Worm (Caenorhabditis elegans) whole organism, L4 larva: ENCODE data around the gene trpp-5.

Experiments used
- D1046.2 ChIP-seq: fragments of 200-800 bp; sonication (Bioruptor generic); IDR thresholded peaks from 2 replicates; pipeline ENCODE4 v1.3.6; 2022; ENCODE audit warnings: missing genetic modification characterization, missing compliant biosample characterization
- F44E2.7 ChIP-seq: fragments of 200-800 bp; sonication (Bioruptor generic); IDR thresholded peaks from 2 replicates; pipeline ENCODE4 v2.1.2; 2022; ENCODE audit warnings: missing genetic modification characterization, missing compliant biosample characterization
- T20F7.1 ChIP-seq: fragments of 200-800 bp; sonication (Bioruptor generic); optimal IDR thresholded peaks from 2 replicates; lab custom pipeline; 2018; ENCODE audit warnings: mild to moderate bottlenecking, missing genetic modification characterization, missing compliant biosample characterization
- T26A8.4 ChIP-seq: fragments of 200-800 bp; sonication (Bioruptor generic); IDR thresholded peaks from 2 replicates; pipeline ENCODE4 v1.3.6; 2022; ENCODE audit warnings: missing genetic modification characterization, missing compliant biosample characterization
- Y105C5A.15 ChIP-seq: fragments of 200-800 bp; sonication (Bioruptor generic); IDR thresholded peaks from 2 replicates; pipeline ENCODE4 v1.3.6; 2022; ENCODE audit warnings: missing genetic modification characterization, missing compliant biosample characterization
- Y5F2A.4 ChIP-seq: fragments of 200-800 bp; sonication (Bioruptor generic); optimal IDR thresholded peaks from 2 replicates; lab custom pipeline; 2018; ENCODE audit warnings: mild to moderate bottlenecking, missing genetic modification characterization, missing compliant biosample characterization
- ama-1 ChIP-seq: fragments of 150-350 bp; optimal IDR thresholded peaks from 2 replicates; lab custom pipeline; 2014; ENCODE audit warnings: inconsistent platforms, mixed read lengths
- attf-4 ChIP-seq: sonication (generic microtip); optimal IDR thresholded peaks from 3 replicates; lab custom pipeline; 2017; ENCODE audit warnings: missing biosample characterization, missing genetic modification characterization
- ceh-44 ChIP-seq: fragments of 200-800 bp; sonication (Bioruptor generic); IDR thresholded peaks from 2 replicates; pipeline ENCODE4 v1.3.6; 2022; ENCODE audit warnings: missing genetic modification reagents, missing genetic modification characterization, missing compliant biosample characterization
- ceh-62 ChIP-seq: sonication (generic microtip); optimal IDR thresholded peaks from 2 replicates; lab custom pipeline; 2017; ENCODE audit warnings: missing biosample characterization, missing genetic modification characterization
- ces-1 ChIP-seq: fragments of 150-350 bp; sonication (generic microtip); optimal IDR thresholded peaks from 4 replicates; lab custom pipeline; 2014; ENCODE audit warnings: missing biosample characterization, missing genetic modification reagents, missing genetic modification characterization
- daf-16 ChIP-seq, 3 experiments: sonication (generic microtip); optimal IDR thresholded peaks; 2 replicates each; lab custom pipeline; 2016 to 2017; ENCODE audit warnings: missing genetic modification characterization in 3 of 3, missing genetic modification reagents in 3 of 3, mild to moderate bottlenecking in 2 of 3, missing compliant biosample characterization in 2 of 3, missing biosample characterization in 1 of 3, moderate library complexity in 1 of 3
- daf-19 ChIP-seq: fragments of 200-800 bp; sonication (Bioruptor generic); conservative IDR thresholded peaks from 2 replicates; pipeline ENCODE4 v1.3.6; 2022; ENCODE audit warnings: missing genetic modification characterization, missing compliant biosample characterization
- daf-8 ChIP-seq: fragments of 200-800 bp; sonication (Bioruptor generic); IDR thresholded peaks from 2 replicates; pipeline ENCODE4 v1.3.6; 2022; ENCODE audit warnings: missing genetic modification characterization, missing compliant biosample characterization
- dmd-8 ChIP-seq: fragments of 200-800 bp; sonication (Bioruptor generic); IDR thresholded peaks from 2 replicates; pipeline ENCODE4 v1.3.6; 2022; ENCODE audit warnings: missing genetic modification characterization, missing compliant biosample characterization
- dpl-1 ChIP-seq: fragments of 150-350 bp; optimal IDR thresholded peaks from 2 replicates; lab custom pipeline; 2014; ENCODE audit warnings: missing biosample characterization, missing genetic modification reagents, missing genetic modification characterization
- duxl-1 ChIP-seq: sonication (generic microtip); optimal IDR thresholded peaks from 2 replicates; lab custom pipeline; 2016; ENCODE audit warnings: mild to moderate bottlenecking, missing genetic modification characterization, moderate library complexity, missing compliant biosample characterization; ENCODE audit not compliant: poor library complexity
- dve-1 ChIP-seq: sonication (generic microtip); optimal IDR thresholded peaks from 2 replicates; lab custom pipeline; 2017; ENCODE audit warnings: antibody characterized with exemption, mild to moderate bottlenecking, missing genetic modification characterization, missing compliant biosample characterization; ENCODE audit not compliant: insufficient read depth
- egl-27 ChIP-seq: sonication (generic microtip); optimal IDR thresholded peaks from 3 replicates; lab custom pipeline; 2017; ENCODE audit warnings: missing biosample characterization, missing genetic modification reagents, missing genetic modification characterization
- egl-43 ChIP-seq: fragments of 200-800 bp; sonication (Bioruptor generic); IDR thresholded peaks from 2 replicates; pipeline ENCODE4 v1.3.6; 2022; ENCODE audit warnings: missing genetic modification reagents, missing genetic modification characterization, missing compliant biosample characterization
- gei-8 ChIP-seq: fragments of 200-800 bp; sonication (Bioruptor generic); optimal IDR thresholded peaks from 2 replicates; lab custom pipeline; 2018; ENCODE audit warnings: mild to moderate bottlenecking, missing genetic modification characterization, missing compliant biosample characterization
- hif-1 ChIP-seq, 2 experiments: sonication (generic microtip); optimal IDR thresholded peaks; 2 replicates each; lab custom pipeline; 2016 to 2017; ENCODE audit warnings: missing compliant biosample characterization in 2 of 2, missing genetic modification characterization in 2 of 2, missing genetic modification reagents in 2 of 2, missing genotype in 2 of 2, mild to moderate bottlenecking in 1 of 2
- hlh-11 ChIP-seq: fragments of 200-800 bp; sonication (Bioruptor generic); optimal IDR thresholded peaks from 2 replicates; lab custom pipeline; 2018; ENCODE audit warnings: mild to moderate bottlenecking, missing genetic modification characterization, missing compliant biosample characterization
- hlh-30 ChIP-seq: sonication (generic microtip); optimal IDR thresholded peaks from 2 replicates; lab custom pipeline; 2017; ENCODE audit warnings: antibody characterized with exemption, mild to moderate bottlenecking, missing genetic modification characterization, missing compliant biosample characterization; ENCODE audit not compliant: insufficient read depth
- hmg-1.1 ChIP-seq: fragments of 200-800 bp; sonication (Bioruptor generic); IDR thresholded peaks from 2 replicates; pipeline ENCODE4 v1.3.6; 2022; ENCODE audit warnings: missing genetic modification reagents, missing genetic modification characterization, missing compliant biosample characterization
- jun-1 ChIP-seq: fragments of 150-350 bp; optimal IDR thresholded peaks from 2 replicates; lab custom pipeline; 2014; ENCODE audit warnings: missing biosample characterization, missing genetic modification reagents, missing genetic modification characterization
- lin-1 ChIP-seq: fragments of 200-800 bp; sonication (Bioruptor generic); IDR thresholded peaks from 2 replicates; pipeline ENCODE4 v1.3.6; 2022; ENCODE audit warnings: missing genetic modification reagents, missing genetic modification characterization, missing compliant biosample characterization
- lin-13 ChIP-seq: fragments of 150-350 bp; optimal IDR thresholded peaks from 2 replicates; lab custom pipeline; 2014; ENCODE audit warnings: missing biosample characterization, missing genetic modification reagents, missing genetic modification characterization
- lin-29 ChIP-seq: fragments of 200-800 bp; sonication (Bioruptor generic); IDR thresholded peaks from 2 replicates; pipeline ENCODE4 v1.3.6; 2022; ENCODE audit warnings: missing genetic modification reagents, missing genetic modification characterization, missing compliant biosample characterization
- lin-39 ChIP-seq: fragments of 150-350 bp; optimal IDR thresholded peaks from 2 replicates; lab custom pipeline; 2014; ENCODE audit warnings: missing biosample characterization, missing genetic modification reagents, missing genetic modification characterization
- lsy-2 ChIP-seq, 2 experiments: fragments of 150-350 bp in 1 of 2; sonication (generic microtip) in 1 of 2; optimal IDR thresholded peaks; 2 replicates each; lab custom pipeline; 2014 to 2017; ENCODE audit warnings: missing biosample characterization in 2 of 2, missing genetic modification characterization in 2 of 2
- mep-1 ChIP-seq: fragments of 150-350 bp; sonication (generic microtip); optimal IDR thresholded peaks from 3 replicates; lab custom pipeline; 2014; ENCODE audit warnings: missing biosample characterization, missing genetic modification characterization
- mes-2 ChIP-seq: sonication (generic microtip); optimal IDR thresholded peaks from 2 replicates; lab custom pipeline; 2016; ENCODE audit warnings: missing genotype, mild to moderate bottlenecking, missing genetic modification characterization, missing compliant biosample characterization; ENCODE audit not compliant: poor library complexity, severe bottlenecking
- mxl-3 ChIP-seq: fragments of 200-800 bp; sonication (Bioruptor generic); optimal IDR thresholded peaks from 2 replicates; lab custom pipeline; 2018; ENCODE audit warnings: mild to moderate bottlenecking, missing genetic modification characterization, missing compliant biosample characterization
- nhr-25 ChIP-seq: sonication (generic microtip); optimal IDR thresholded peaks from 2 replicates; lab custom pipeline; 2017; ENCODE audit warnings: missing genetic modification characterization, mild to moderate bottlenecking, missing compliant biosample characterization, antibody characterized with exemption, moderate library complexity, borderline replicate concordance; ENCODE audit not compliant: insufficient read depth
- nhr-28 ChIP-seq: fragments of 150-350 bp; optimal IDR thresholded peaks from 2 replicates; lab custom pipeline; 2014; ENCODE audit warnings: missing biosample characterization, missing genetic modification characterization
- nhr-41 ChIP-seq: fragments of 200-800 bp; sonication (Bioruptor generic); IDR thresholded peaks from 2 replicates; pipeline ENCODE4 v1.3.6; 2022; ENCODE audit warnings: missing genetic modification reagents, missing genetic modification characterization, missing compliant biosample characterization
- nhr-42 ChIP-seq: fragments of 200-800 bp; sonication (Bioruptor generic); IDR thresholded peaks from 2 replicates; pipeline ENCODE4 v1.3.6; 2022; ENCODE audit warnings: missing genetic modification characterization, missing compliant biosample characterization
- nhr-48 ChIP-seq: sonication (generic microtip); optimal IDR thresholded peaks from 2 replicates; lab custom pipeline; 2016; ENCODE audit warnings: mild to moderate bottlenecking, missing genetic modification characterization, missing compliant biosample characterization
- nhr-6 ChIP-seq: fragments of 150-350 bp; optimal IDR thresholded peaks from 2 replicates; lab custom pipeline; 2014; ENCODE audit warnings: missing biosample characterization, missing genetic modification characterization
- nhr-77 ChIP-seq: fragments of 150-350 bp; optimal IDR thresholded peaks from 2 replicates; lab custom pipeline; 2014; ENCODE audit warnings: missing biosample characterization, missing genetic modification characterization
- pqm-1 ChIP-seq: sonication (generic microtip); optimal IDR thresholded peaks from 2 replicates; lab custom pipeline; 2017; ENCODE audit warnings: missing biosample characterization, missing genetic modification characterization
- sdz-12 ChIP-seq: fragments of 200-800 bp; sonication (Bioruptor generic); optimal IDR thresholded peaks from 2 replicates; lab custom pipeline; 2018; ENCODE audit warnings: mild to moderate bottlenecking, missing genetic modification characterization, missing compliant biosample characterization
- set-16 ChIP-seq: fragments of 200-800 bp; sonication (Bioruptor generic); IDR thresholded peaks from 2 replicates; pipeline ENCODE4 v1.3.6; 2022; ENCODE audit warnings: missing genetic modification reagents, missing genetic modification characterization, missing compliant biosample characterization
- skn-1 ChIP-seq: fragments of 150-350 bp; optimal IDR thresholded peaks from 2 replicates; lab custom pipeline; 2014; ENCODE audit warnings: missing biosample characterization, missing genetic modification characterization
- snpc-1.2 ChIP-seq: fragments of 200-800 bp; sonication (Bioruptor generic); IDR thresholded peaks from 2 replicates; pipeline ENCODE4 v1.3.6; 2022; ENCODE audit warnings: missing genetic modification reagents, missing genetic modification characterization, missing compliant biosample characterization
- snpc-4 ChIP-seq: fragments of 150-350 bp; optimal IDR thresholded peaks from 2 replicates; lab custom pipeline; 2014; ENCODE audit warnings: missing biosample characterization, missing genetic modification characterization
- spr-1 ChIP-seq: sonication (generic microtip); optimal IDR thresholded peaks from 2 replicates; lab custom pipeline; 2016; ENCODE audit warnings: mild to moderate bottlenecking, missing genetic modification characterization, missing compliant biosample characterization
- unc-130 ChIP-seq: sonication (generic microtip); optimal IDR thresholded peaks from 2 replicates; lab custom pipeline; 2016; ENCODE audit warnings: missing genetic modification reagents, missing genetic modification characterization, missing compliant biosample characterization
- unc-62 ChIP-seq, 3 experiments: fragments of 150-350 bp in 1 of 3; sonication (generic microtip); optimal IDR thresholded peaks in 2 of 3; peaks in 1 of 3; 1 replicate in 1 of 3; 2 replicates in 2 of 3; lab custom pipeline; 2014 to 2017; ENCODE audit warnings: missing biosample characterization in 3 of 3, missing genetic modification characterization in 3 of 3, missing genetic modification reagents in 3 of 3, missing genotype in 1 of 3
- ztf-11 ChIP-seq: fragments of 150-350 bp; optimal IDR thresholded peaks from 2 replicates; lab custom pipeline; 2014; ENCODE audit warnings: missing biosample characterization, missing genetic modification characterization

The trpp-5 gene

ce11 chrII:12185710-12186109 is 16.5 kb downstream of the trpp-5 start, which contains the start of gene Y57A10A.14 (continued):
- TF ChIP-seq egl-43 (GFP tag; lab: Robert Waterston, UW) (no peak), ama-1 (no peak), daf-19 (GFP tag; lab: Robert Waterston, UW) (no peak), ces-1 (GFP tag; lab: Kevin White, UChicago) (no peak), dve-1 (tag; lab: Kevin White, UChicago) (peak; percentile 82), Y105C5A.15 (GFP tag; lab: Robert Waterston, UW) (no peak), nhr-6 (peak; percentile 51), ceh-44 (GFP tag; lab: Robert Waterston, UW) (no peak), snpc-4 (no peak), duxl-1 (tag; lab: Kevin White, UChicago) (no peak), attf-4 (tag; lab: Kevin White, UChicago) (no peak), lsy-2 (tag; optimal IDR thresholded peaks at IDR 0.05; lab: Kevin White, UChicago) (peak in 1 of 2 experiments; percentile 33), gei-8 (no peak), Y5F2A.4 (GFP tag; lab: Kevin White, UChicago) (no peak), daf-8 (GFP tag; lab: Robert Waterston, UW) (no peak), F44E2.7 (GFP tag; lab: Robert Waterston, UW) (no peak), lin-13 (GFP tag; lab: Kevin White, UChicago) (no peak), mep-1 (tag; lab: Kevin White, UChicago) (peak; percentile 6), lin-1 (GFP tag; lab: Robert Waterston, UW) (peak; percentile 73), snpc-1.2 (no peak), spr-1 (tag; lab: Kevin White, UChicago) (no peak), dpl-1 (GFP tag; lab: Kevin White, UChicago) (no peak), ceh-62 (no peak), unc-62 (GFP tag; optimal IDR thresholded peaks at IDR 0.05 in 1 of 2; lab: Kevin White, UChicago) (no peak), unc-62 (tag; optimal IDR thresholded peaks at IDR 0.05; lab: Kevin White, UChicago) (no peak), mxl-3 (no peak), lin-39 (tag; lab: Kevin White, UChicago) (no peak), hif-1 (tag; optimal IDR thresholded peaks at IDR 0.05; lab: Kevin White, UChicago) (peak in 1 of 2 experiments; percentile 52), sdz-12 (no peak), nhr-48 (tag; lab: Kevin White, UChicago) (peak; percentile 29), mes-2 (tag; lab: Kevin White, UChicago) (no peak), pqm-1 (tag; lab: Kevin White, UChicago) (peak; percentile 86), hlh-30 (tag; lab: Kevin White, UChicago) (peak; percentile 5), set-16 (no peak), unc-130 (GFP tag; lab: Kevin White, UChicago) (no peak), daf-16 (GFP tag; optimal IDR thresholded peaks at IDR 0.05; lab: Kevin White, UChicago) (no peak), daf-16 (tag; optimal IDR thresholded peaks at IDR 0.05; lab: Kevin White, UChicago) (peak; percentile 81), nhr-41 (GFP tag; lab: Robert Waterston, UW) (no peak), nhr-25 (tag; lab: Kevin White, UChicago) (no peak), nhr-28 (tag; lab: Kevin White, UChicago) (peak; percentile 96), T20F7.1 (GFP tag; lab: Kevin White, UChicago) (peak; percentile 63), skn-1 (no peak), T26A8.4 (GFP tag; lab: Robert Waterston, UW) (no peak), jun-1 (no peak), nhr-42 (GFP tag; lab: Robert Waterston, UW) (no peak), D1046.2 (no peak), hmg-1.1 (no peak), dmd-8 (no peak), hlh-11 (tag; lab: Kevin White, UChicago) (peak; percentile 82), egl-27 (tag; lab: Kevin White, UChicago) (no peak), lin-29 (no peak), nhr-77 (tag; lab: Kevin White, UChicago) (peak; percentile 68), ztf-11 (tag; lab: Kevin White, UChicago) (no peak)
